Fruit fly (Drosophila melanogaster): ENCODE measurements around the gene PIG-H.

- TF ChIP-seq ttk (optimal IDR thresholded peaks at IDR 0.05) (no peak), h (optimal IDR thresholded peaks at IDR 0.05) (no peak), Sin3A (optimal IDR thresholded peaks at IDR 0.05) (no peak), Myc (optimal IDR thresholded peaks at IDR 0.05) (no peak), psq (optimal IDR thresholded peaks at IDR 0.05) (no peak)
Measured at dm6 chr3R:7977011-7977925, 22.4 kb upstream of the PIG-H start.
